Worm (Caenorhabditis elegans): ENCODE results near the gene F09E5.11.

The F09E5.11 gene

DNA sequence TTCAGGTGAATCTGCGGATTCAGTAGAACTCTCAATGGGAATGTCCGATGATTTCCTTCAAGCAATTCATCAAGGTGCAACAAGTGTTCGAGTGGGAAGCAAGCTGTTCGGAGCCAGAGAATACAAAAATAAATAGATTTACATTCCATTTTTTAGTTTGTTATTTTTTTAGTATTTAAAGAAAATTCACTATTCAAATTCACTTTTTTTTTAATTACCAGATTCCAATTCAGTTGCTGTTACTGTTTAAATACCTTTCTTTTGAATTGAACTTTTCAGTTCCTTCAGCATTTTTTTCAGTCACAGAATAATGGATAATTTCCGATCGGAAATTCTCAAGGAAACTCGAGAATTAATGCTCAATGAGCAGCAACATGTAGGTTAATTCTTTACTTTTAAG is 6.2 kb downstream of the F09E5.11 start, which contains the start of gene F09E5.7:
F09E5.7 (plus strand) TSS at position 301 of the 400 bp plus-strand sequence.
- TF ChIP-seq ceh-88 (GFP tag; IDR thresholded peaks at IDR 0.05) (no peak), elt-3 (tag; optimal IDR thresholded peaks at IDR 0.05) (no peak), dpl-1 (GFP tag; optimal IDR thresholded peaks at IDR 0.05) (no peak), blmp-1 (tag; optimal IDR thresholded peaks at IDR 0.05) (no peak), lsy-2 (tag; optimal IDR thresholded peaks at IDR 0.05) (no peak), nhr-84 (tag; optimal IDR thresholded peaks at IDR 0.05) (no peak), nhr-237 (tag; optimal IDR thresholded peaks at IDR 0.05) (no peak), ets-5 (GFP tag; IDR thresholded peaks at IDR 0.05) (no peak), pag-3 (tag; optimal IDR thresholded peaks at IDR 0.05; ENCODE audit: borderline replicate concordance, insufficient read depth) (no peak), ceh-90 (tag; optimal IDR thresholded peaks at IDR 0.05) (no peak), skn-1 (tag; optimal IDR thresholded peaks at IDR 0.05) (no peak), elt-2 (tag; optimal IDR thresholded peaks at IDR 0.05) (no peak), lin-13 (GFP tag; optimal IDR thresholded peaks at IDR 0.05) (no peak), grh-1 (GFP tag; IDR thresholded peaks at IDR 0.05) (no peak)

DNA sequence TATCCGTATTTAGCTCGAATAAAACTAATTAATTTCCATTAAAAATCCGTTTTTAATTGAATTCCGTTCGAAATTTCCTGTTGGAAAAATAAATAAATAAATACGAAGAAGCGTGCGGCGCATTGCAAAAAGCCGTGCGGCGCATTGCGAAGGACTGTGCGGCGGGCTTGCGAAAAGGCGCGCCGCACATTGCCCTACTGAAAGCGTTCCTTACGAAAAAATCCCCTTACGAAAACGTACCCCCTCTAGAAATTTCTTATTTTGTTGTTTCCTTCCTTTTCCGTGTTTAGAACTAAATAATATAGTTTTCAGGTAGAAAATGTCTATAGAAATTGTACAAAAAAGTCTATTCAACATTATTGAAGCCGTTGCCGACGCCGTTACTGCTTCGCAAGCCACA is 7.6 kb downstream of the F09E5.11 start, which contains the start of gene F09E5.8:
F09E5.8 (plus strand) TSS at position 313 of the 400 bp plus-strand sequence.
- TF ChIP-seq isw-1 (GFP tag; IDR thresholded peaks at IDR 0.05) (peak; percentile 41), nhr-19 (GFP tag; conservative IDR thresholded peaks at IDR 0.05) (peak; percentile 59), grh-1 (GFP tag; IDR thresholded peaks at IDR 0.05) (peak; percentile 32; the same call in 1 of the 2 replicates), ceh-88 (GFP tag; IDR thresholded peaks at IDR 0.05) (peak; percentile 42; the same call in 1 of the 2 replicates)

DNA sequence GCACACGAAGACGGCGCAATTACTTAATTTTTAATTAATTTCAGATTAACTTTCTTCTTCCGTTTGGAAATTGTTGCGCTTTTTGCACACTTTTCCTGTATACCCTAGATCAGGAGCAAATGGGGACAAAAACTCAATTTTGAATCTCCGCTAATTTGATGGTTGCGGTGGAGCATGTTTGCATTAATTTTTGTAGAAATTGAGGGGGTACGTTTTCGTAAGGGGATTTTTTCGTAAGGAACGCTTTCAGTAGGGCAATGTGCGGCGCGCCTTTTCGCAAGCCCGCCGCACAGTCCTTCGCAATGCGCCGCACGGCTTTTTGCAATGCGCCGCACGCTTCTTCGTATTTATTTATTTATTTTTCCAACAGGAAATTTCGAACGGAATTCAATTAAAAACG is 11.6 kb downstream of the F09E5.11 start:
- TF ChIP-seq nhr-20 (tag; optimal IDR thresholded peaks at IDR 0.05) (peak; percentile 73), jun-1 (tag; optimal IDR thresholded peaks at IDR 0.05) (peak; percentile 42), efl-1 (optimal IDR thresholded peaks at IDR 0.05) (peak; percentile 72 to 93), efl-1 (GFP tag; optimal IDR thresholded peaks at IDR 0.05 in 1 of 2) (peak; percentile 92 to 99), nhr-19 (GFP tag; conservative IDR thresholded peaks at IDR 0.05) (peak; percentile 97), dsc-1 (tag; optimal IDR thresholded peaks at IDR 0.05) (peak; percentile 51), grh-1 (GFP tag; IDR thresholded peaks at IDR 0.05) (peak; percentile 96), nhr-85 (tag) (peak; percentile 84), lir-3 (tag; optimal IDR thresholded peaks at IDR 0.05; ENCODE audit: poor library complexity) (peak; percentile 52), nhr-90 (tag; optimal IDR thresholded peaks at IDR 0.05; ENCODE audit: poor library complexity) (peak; percentile 81), dpl-1 (GFP tag; optimal IDR thresholded peaks at IDR 0.05) (peak; percentile 87 to 91 (median 90)), elt-2 (tag; optimal IDR thresholded peaks at IDR 0.05) (peak; percentile 12), isw-1 (GFP tag; IDR thresholded peaks at IDR 0.05) (peak; percentile 93), C04F5.9 (tag; optimal IDR thresholded peaks at IDR 0.05) (peak; percentile 26), nhr-71 (tag; optimal IDR thresholded peaks at IDR 0.05) (peak; percentile 84), lin-14 (GFP tag; optimal IDR thresholded peaks at IDR 0.05) (peak; percentile 75), egl-13 (tag; optimal IDR thresholded peaks at IDR 0.05) (peak; percentile 9), skn-1 (tag; optimal IDR thresholded peaks at IDR 0.05) (peak; percentile 47), vab-15 (tag; optimal IDR thresholded peaks at IDR 0.05) (peak; percentile 76), snu-23 (GFP tag; optimal IDR thresholded peaks at IDR 0.05) (peak; percentile 73), fkh-8 (tag; optimal IDR thresholded peaks at IDR 0.05) (peak; percentile 30), mab-9 (GFP tag; IDR thresholded peaks at IDR 0.05) (peak; percentile 89), tbx-2 (tag; optimal IDR thresholded peaks at IDR 0.05) (peak; percentile 73), fkh-10 (GFP tag; optimal IDR thresholded peaks at IDR 0.05) (peak; percentile 12), ceh-88 (GFP tag; IDR thresholded peaks at IDR 0.05) (peak; percentile 92), unc-86 (tag; optimal IDR thresholded peaks at IDR 0.05) (peak; percentile 47), blmp-1 (tag; optimal IDR thresholded peaks at IDR 0.05) (peak; percentile 59), mep-1 (tag; optimal IDR thresholded peaks at IDR 0.05) (peak; percentile 55), rnt-1 (tag; optimal IDR thresholded peaks at IDR 0.05) (peak; percentile 86), swsn-7 (tag; optimal IDR thresholded peaks at IDR 0.05) (peak; percentile 74), ztf-11 (tag; optimal IDR thresholded peaks at IDR 0.05) (peak in 1 of 2 experiments; percentile 36), xbp-1 (tag; optimal IDR thresholded peaks at IDR 0.05) (peak; percentile 65), snpc-4 (tag; optimal IDR thresholded peaks at IDR 0.05) (peak; percentile 57), nhr-11 (tag; optimal IDR thresholded peaks at IDR 0.05) (peak; percentile 52), nhr-47 (tag; optimal IDR thresholded peaks at IDR 0.05) (peak; percentile 77), ceh-82 (tag; optimal IDR thresholded peaks at IDR 0.05) (peak; percentile 1 to 52 (median 50)), C16A3.4 (tag; optimal IDR thresholded peaks at IDR 0.05) (peak; percentile 70), lsy-2 (tag; optimal IDR thresholded peaks at IDR 0.05) (peak; percentile 64 to 88), unc-98 (GFP tag; IDR thresholded peaks at IDR 0.05) (0 out of 2 replicates have a peak, but pooled peaks have one; percentile 26), lin-13 (GFP tag; optimal IDR thresholded peaks at IDR 0.05) (peak; percentile 70)
